Fruit fly (Drosophila melanogaster): ENCODE results near the gene kst.

kst gene

dm6 chr3L:3343260-3343659 lies 6.6 kb downstream of the kst start (continued):
- TF ChIP-seq CG13287 (GFP tag; IDR thresholded peaks at IDR 0.05; ENCODE audit: partially characterized antibody) = no peak
- no peak for TF ChIP-seq Bteb2 (GFP tag; optimal IDR thresholded peaks at IDR 0.05)
- no peak for TF ChIP-seq CG12236 (GFP tag; optimal IDR thresholded peaks at IDR 0.05)
- no peak for TF ChIP-seq Tbp (GFP tag; optimal IDR thresholded peaks at IDR 0.05)
- TF ChIP-seq Ptx1 (GFP tag; IDR thresholded peaks at IDR 0.05) = no peak
- TF ChIP-seq CG3065 (GFP tag; optimal IDR thresholded peaks at IDR 0.05) = no peak
- no peak for TF ChIP-seq CG17328 (GFP tag; IDR thresholded peaks at IDR 0.05)
- TF ChIP-seq CG31388 (GFP tag; optimal IDR thresholded peaks at IDR 0.05) = no peak
- TF ChIP-seq Nf-YA (GFP tag; IDR thresholded peaks at IDR 0.05) = no peak
- no peak for TF ChIP-seq toy (GFP tag; IDR thresholded peaks at IDR 0.05)
- TF ChIP-seq CG7839 (tag; optimal IDR thresholded peaks at IDR 0.05) = peak; percentile 14
- TF ChIP-seq BEAF-32 (GFP tag; optimal IDR thresholded peaks at IDR 0.05) = no peak
- TF ChIP-seq bsh (GFP tag; optimal IDR thresholded peaks at IDR 0.05) = peak in 1 of 2 experiments; percentile 10
- TF ChIP-seq CG13894 (tag; optimal IDR thresholded peaks at IDR 0.05) = no peak
- TF ChIP-seq caup (GFP tag; optimal IDR thresholded peaks at IDR 0.05; ENCODE audit: severe bottlenecking) = no peak
- no peak for TF ChIP-seq unc-4 (GFP tag; IDR thresholded peaks at IDR 0.05; ENCODE audit: partially characterized antibody)
- TF ChIP-seq CG4820 (GFP tag; optimal IDR thresholded peaks at IDR 0.05) = no peak
- TF ChIP-seq Pdp1 (GFP tag; optimal IDR thresholded peaks at IDR 0.05) = no peak
- no peak for TF ChIP-seq pzg (GFP tag; optimal IDR thresholded peaks at IDR 0.05)
- peak; percentile 74 for TF ChIP-seq sens (GFP tag)
- TF ChIP-seq CoRest (tag; optimal IDR thresholded peaks at IDR 0.05) = peak; percentile 17
- TF ChIP-seq CG11723 (GFP tag; optimal IDR thresholded peaks at IDR 0.05) = no peak
- TF ChIP-seq gem (tag; optimal IDR thresholded peaks at IDR 0.05) = peak; percentile 53
- no peak for TF ChIP-seq onecut (GFP tag; IDR thresholded peaks at IDR 0.05)
- TF ChIP-seq unpg (GFP tag; optimal IDR thresholded peaks at IDR 0.05) = peak; percentile 23
- TF ChIP-seq CG6683 (GFP tag; optimal IDR thresholded peaks at IDR 0.05) = no peak
- no peak for TF ChIP-seq CG10366 (GFP tag; IDR thresholded peaks at IDR 0.05)
- peak; percentile 1 for TF ChIP-seq CG9437 (GFP tag; optimal IDR thresholded peaks at IDR 0.05)
- no peak for TF ChIP-seq CG6689 (GFP tag; IDR thresholded peaks at IDR 0.05)
- no peak for TF ChIP-seq HHEX (GFP tag; optimal IDR thresholded peaks at IDR 0.05)
- TF ChIP-seq CG11504 (tag; optimal IDR thresholded peaks at IDR 0.05) = peak; percentile 44
- no peak for TF ChIP-seq slou (GFP tag; optimal IDR thresholded peaks at IDR 0.05)
- TF ChIP-seq CG15514 (GFP tag; optimal IDR thresholded peaks at IDR 0.05) = no peak
- no peak for TF ChIP-seq CG17385 (GFP tag; optimal IDR thresholded peaks at IDR 0.05)
- no peak for TF ChIP-seq Hmx (GFP tag; optimal IDR thresholded peaks at IDR 0.05)
- no peak for TF ChIP-seq exex (tag; optimal IDR thresholded peaks at IDR 0.05)
- no peak for TF ChIP-seq CG10565 (GFP tag; optimal IDR thresholded peaks at IDR 0.05)
- TF ChIP-seq CG8944 (GFP tag; optimal IDR thresholded peaks at IDR 0.05) = no peak
- TF ChIP-seq cwo (GFP tag; optimal IDR thresholded peaks at IDR 0.05) = no peak
- no peak for TF ChIP-seq Nf-YB (GFP tag; optimal IDR thresholded peaks at IDR 0.05)
- TF ChIP-seq CG13624 (GFP tag; optimal IDR thresholded peaks at IDR 0.05) = no peak
- TF ChIP-seq CG32772 (GFP tag; IDR thresholded peaks at IDR 0.05) = no peak
- TF ChIP-seq yki (optimal IDR thresholded peaks at IDR 0.05) = no peak
- no peak for TF ChIP-seq CG8281 (tag; optimal IDR thresholded peaks at IDR 0.05)
- peak; percentile 7 for TF ChIP-seq Blimp-1 (GFP tag; optimal IDR thresholded peaks at IDR 0.05)
- TF ChIP-seq CG11093 (GFP tag; IDR thresholded peaks at IDR 0.05) = no peak
- TF ChIP-seq tna (GFP tag; IDR thresholded peaks at IDR 0.05; ENCODE audit: partially characterized antibody) = no peak
- TF ChIP-seq CG14860 (GFP tag; IDR thresholded peaks at IDR 0.05; ENCODE audit: partially characterized antibody) = no peak
- no peak for TF ChIP-seq CG1603 (tag; optimal IDR thresholded peaks at IDR 0.05)
- TF ChIP-seq CG6254 (GFP tag; optimal IDR thresholded peaks at IDR 0.05) = no peak
- TF ChIP-seq CG11456 (GFP tag; IDR thresholded peaks at IDR 0.05) = no peak
